Fruit fly (Drosophila melanogaster): ENCODE measurements around the gene CG32228.

DNA sequence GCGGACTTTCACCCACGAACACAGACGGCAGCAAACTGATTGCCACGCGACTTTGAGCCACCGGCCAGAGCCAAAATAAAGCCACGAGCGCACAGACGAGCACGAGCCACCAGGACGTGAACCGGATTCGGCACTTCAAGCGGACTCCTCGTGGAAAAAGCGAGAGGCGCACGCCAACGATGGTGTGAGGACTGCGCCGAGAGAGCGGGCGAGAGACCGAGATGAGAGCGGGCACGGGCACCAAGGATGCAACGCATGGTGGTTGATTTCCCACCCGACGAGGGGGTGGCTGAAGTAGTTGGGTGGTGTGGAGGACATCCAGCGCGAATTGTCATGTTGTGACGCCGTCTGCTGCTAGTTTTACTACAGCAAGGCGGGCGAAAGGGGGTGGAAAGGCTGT, 29.5 kb downstream of the CG32228 start, which contains the start of gene gogo:
- TF ChIP-seq Crg-1 (GFP tag; optimal IDR thresholded peaks at IDR 0.05) (no peak), cic (GFP tag; optimal IDR thresholded peaks at IDR 0.05) (no peak), CG5204 (GFP tag; optimal IDR thresholded peaks at IDR 0.05) (no peak), CG12768 (GFP tag; optimal IDR thresholded peaks at IDR 0.05) (no peak), toe (GFP tag; optimal IDR thresholded peaks at IDR 0.05) (no peak), bab1 (GFP tag; optimal IDR thresholded peaks at IDR 0.05) (no peak), Mnt (GFP tag; optimal IDR thresholded peaks at IDR 0.05) (no peak), ovo (GFP tag; optimal IDR thresholded peaks at IDR 0.05) (no peak), cnc (optimal IDR thresholded peaks at IDR 0.05) (no peak), CG33017 (tag; optimal IDR thresholded peaks at IDR 0.05) (no peak), CG1620 (GFP tag; optimal IDR thresholded peaks at IDR 0.05) (no peak)
